Worm (Caenorhabditis elegans) whole organism, mixed stage, embryonic: ENCODE measurements around the gene clec-255.

Experiments
- M03D4.4 ChIP-seq: sonication (generic microtip); optimal IDR thresholded peaks from 2 replicates; lab custom pipeline; 2017; ENCODE audit warnings: mild to moderate bottlenecking, missing genetic modification characterization, missing compliant biosample characterization
- bed-3 ChIP-seq: fragments of 200-800 bp; sonication (Bioruptor generic); optimal IDR thresholded peaks from 3 replicates; lab custom pipeline; 2018; ENCODE audit warnings: mild to moderate bottlenecking, missing genetic modification characterization, moderate library complexity, missing compliant biosample characterization
- blmp-1 ChIP-seq: fragments of 150-350 bp; optimal IDR thresholded peaks from 2 replicates; lab custom pipeline; 2014; ENCODE audit warnings: missing biosample characterization, missing genetic modification characterization
- ceh-39 ChIP-seq: fragments of 150-350 bp; optimal IDR thresholded peaks from 2 replicates; lab custom pipeline; 2014; ENCODE audit warnings: missing biosample characterization, missing genetic modification characterization
- ceh-43 ChIP-seq: fragments of 200-800 bp; sonication (Bioruptor generic); optimal IDR thresholded peaks from 2 replicates; lab custom pipeline; 2018; ENCODE audit warnings: mild to moderate bottlenecking, missing genetic modification characterization, moderate library complexity, missing compliant biosample characterization
- ceh-83 ChIP-seq: fragments of 200-800 bp; sonication (Bioruptor generic); optimal IDR thresholded peaks from 2 replicates; lab custom pipeline; 2018; ENCODE audit warnings: mild to moderate bottlenecking, missing genetic modification characterization, missing compliant biosample characterization
- ces-1 ChIP-seq: fragments of 150-350 bp; optimal IDR thresholded peaks from 2 replicates; lab custom pipeline; 2014; ENCODE audit warnings: missing biosample characterization, missing genetic modification reagents, missing genetic modification characterization
- cnd-1 ChIP-seq: fragments of 200-800 bp; sonication (Bioruptor generic); optimal IDR thresholded peaks from 2 replicates; lab custom pipeline; 2018; ENCODE audit warnings: mild to moderate bottlenecking, missing genetic modification characterization, missing compliant biosample characterization
- drap-1 ChIP-seq: fragments of 200-800 bp; sonication (Bioruptor generic); optimal IDR thresholded peaks from 3 replicates; lab custom pipeline; 2018; ENCODE audit warnings: mild to moderate bottlenecking, missing genetic modification characterization, missing compliant biosample characterization
- elt-1 ChIP-seq: sonication (generic microtip); optimal IDR thresholded peaks from 2 replicates; lab custom pipeline; 2017; ENCODE audit warnings: missing genetic modification characterization, mild to moderate bottlenecking, missing compliant biosample characterization, antibody characterized with exemption, moderate library complexity, borderline replicate concordance; ENCODE audit not compliant: insufficient read depth
- elt-3 ChIP-seq: fragments of 150-350 bp; optimal IDR thresholded peaks from 2 replicates; lab custom pipeline; 2014; ENCODE audit warnings: missing biosample characterization, missing genetic modification characterization
- flh-1 ChIP-seq: fragments of 200-800 bp; sonication (Bioruptor generic); optimal IDR thresholded peaks from 2 replicates; lab custom pipeline; 2018; ENCODE audit warnings: mild to moderate bottlenecking, missing genetic modification characterization, moderate library complexity, missing compliant biosample characterization
- hlh-1 ChIP-seq: fragments of 150-350 bp; optimal IDR thresholded peaks from 2 replicates; lab custom pipeline; 2014; ENCODE audit warnings: missing biosample characterization, missing genetic modification reagents, missing genetic modification characterization
- lin-13 ChIP-seq: fragments of 150-350 bp; optimal IDR thresholded peaks from 2 replicates; lab custom pipeline; 2014; ENCODE audit warnings: missing biosample characterization, missing genetic modification characterization
- lin-32 ChIP-seq: fragments of 200-800 bp; sonication (Bioruptor generic); optimal IDR thresholded peaks from 2 replicates; lab custom pipeline; 2018; ENCODE audit warnings: mild to moderate bottlenecking, missing genetic modification characterization, missing compliant biosample characterization
- lsy-2 ChIP-seq: fragments of 150-350 bp; optimal IDR thresholded peaks from 2 replicates; lab custom pipeline; 2014; ENCODE audit warnings: missing biosample characterization, missing genetic modification characterization
- mab-5 ChIP-seq: fragments of 150-350 bp; optimal IDR thresholded peaks from 2 replicates; lab custom pipeline; 2014; ENCODE audit warnings: missing biosample characterization, missing genetic modification characterization
- mls-2 ChIP-seq: sonication (generic microtip); optimal IDR thresholded peaks from 2 replicates; lab custom pipeline; 2016; ENCODE audit warnings: mild to moderate bottlenecking, missing genetic modification characterization, moderate library complexity, missing compliant biosample characterization
- nhr-12 ChIP-seq: fragments of 150-350 bp; optimal IDR thresholded peaks from 2 replicates; lab custom pipeline; 2014; ENCODE audit warnings: missing biosample characterization, missing genetic modification characterization
- nhr-2 ChIP-seq: fragments of 150-350 bp; optimal IDR thresholded peaks from 2 replicates; lab custom pipeline; 2014; ENCODE audit warnings: missing biosample characterization, missing genetic modification characterization
- nhr-237 ChIP-seq: fragments of 150-350 bp; optimal IDR thresholded peaks from 2 replicates; lab custom pipeline; 2014; ENCODE audit warnings: missing biosample characterization, missing genetic modification characterization
- nhr-28 ChIP-seq: fragments of 150-350 bp; optimal IDR thresholded peaks from 2 replicates; lab custom pipeline; 2014; ENCODE audit warnings: missing biosample characterization, missing genetic modification characterization
- nhr-76 ChIP-seq: sonication (generic microtip); optimal IDR thresholded peaks from 2 replicates; lab custom pipeline; 2017; ENCODE audit warnings: missing biosample characterization, missing genetic modification characterization
- sem-2 ChIP-seq: fragments of 200-800 bp; sonication (Bioruptor generic); optimal IDR thresholded peaks from 2 replicates; lab custom pipeline; 2018; ENCODE audit warnings: mild to moderate bottlenecking, missing genetic modification characterization, missing compliant biosample characterization
- snpc-4 ChIP-seq: fragments of 150-350 bp; optimal IDR thresholded peaks from 2 replicates; lab custom pipeline; 2014; ENCODE audit warnings: missing biosample characterization, missing genetic modification characterization
- sptf-1 ChIP-seq: sonication (generic microtip); optimal IDR thresholded peaks from 2 replicates; lab custom pipeline; 2017; ENCODE audit warnings: mild to moderate bottlenecking, missing genetic modification characterization, moderate library complexity, missing compliant biosample characterization
- tbx-8 ChIP-seq: fragments of 200-800 bp; sonication (Bioruptor generic); optimal IDR thresholded peaks from 2 replicates; lab custom pipeline; 2018; ENCODE audit warnings: mild to moderate bottlenecking, missing genetic modification characterization, moderate library complexity, missing compliant biosample characterization
- unc-39 ChIP-seq: fragments of 150-350 bp; optimal IDR thresholded peaks from 2 replicates; lab custom pipeline; 2014; ENCODE audit warnings: missing biosample characterization, missing genetic modification characterization
- unc-62 ChIP-seq: fragments of 150-350 bp; optimal IDR thresholded peaks from 2 replicates; lab custom pipeline; 2014; ENCODE audit warnings: missing biosample characterization, missing genetic modification reagents, missing genetic modification characterization
- zip-8 ChIP-seq: fragments of 150-350 bp; optimal IDR thresholded peaks from 2 replicates; lab custom pipeline; 2014; ENCODE audit warnings: missing biosample characterization, missing genetic modification characterization
- ztf-11 ChIP-seq: fragments of 150-350 bp; optimal IDR thresholded peaks from 2 replicates; lab custom pipeline; 2014; ENCODE audit warnings: missing biosample characterization, missing genetic modification characterization

Gene clec-255

ce11 chrV:18787417-18787918 is 16.9 kb upstream of the clec-255 start, which contains the start of gene Y17D7B.2:
TSS of gene Y17D7B.2 (plus strand) at chrV:18787739.
- TF ChIP-seq nhr-76 (tag; lab: Kevin White, UChicago), result no peak
- no peak for TF ChIP-seq ztf-11
- TF ChIP-seq snpc-4 (tag; lab: Kevin White, UChicago), result no peak
- no peak for TF ChIP-seq mls-2 (tag; lab: Kevin White, UChicago)

DNA sequence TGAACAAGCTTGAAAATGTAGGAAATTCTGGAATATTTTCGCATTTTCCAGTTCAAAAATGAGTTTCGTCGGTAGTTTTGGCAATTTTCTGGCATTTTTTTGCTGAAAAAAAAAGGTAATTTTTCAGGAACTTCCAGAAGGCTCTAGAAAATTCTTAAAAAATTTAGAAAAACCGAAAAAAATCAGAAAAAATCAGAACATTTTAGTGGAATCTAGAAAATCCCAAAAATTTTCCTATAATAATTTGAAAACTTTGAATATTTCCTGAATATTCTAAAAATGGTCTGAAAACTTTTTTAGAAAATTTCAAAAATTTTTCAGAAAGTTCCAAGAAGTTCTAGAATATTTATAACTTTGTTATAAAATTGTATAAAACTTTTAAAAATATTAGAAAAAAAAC is 16.2 kb upstream of the clec-255 start, which contains the start of gene Y17D7B.3:
Gene Y17D7B.3 (minus strand): TSS at position 101 of the 400 bp plus-strand sequence.
- TF ChIP-seq bed-3 (GFP tag; lab: Kevin White, UChicago) (no peak), ces-1 (GFP tag; lab: Kevin White, UChicago) (no peak), hlh-1 (tag; lab: Kevin White, UChicago) (no peak), unc-39 (tag; lab: Kevin White, UChicago) (no peak), flh-1 (no peak), mls-2 (tag; lab: Kevin White, UChicago) (no peak), nhr-12 (no peak), mab-5 (tag; lab: Kevin White, UChicago) (no peak), blmp-1 (tag; lab: Kevin White, UChicago) (no peak), ceh-39 (tag; lab: Kevin White, UChicago) (no peak), snpc-4 (tag; lab: Kevin White, UChicago) (no peak), sem-2 (no peak)

- TF ChIP-seq ceh-39 (tag; lab: Kevin White, UChicago) (no peak), sptf-1 (tag; lab: Kevin White, UChicago) (no peak), nhr-28 (no peak), blmp-1 (tag; lab: Kevin White, UChicago) (no peak), ceh-43 (GFP tag; lab: Kevin White, UChicago) (no peak), elt-3 (tag; lab: Kevin White, UChicago) (no peak), tbx-8 (GFP tag; lab: Kevin White, UChicago) (no peak), ceh-83 (no peak), cnd-1 (no peak), nhr-2 (tag; lab: Kevin White, UChicago) (no peak), ces-1 (GFP tag; lab: Kevin White, UChicago) (no peak)
Measured at ce11 chrV:18783474-18783873, 13.0 kb upstream of the clec-255 start, which contains the start of gene Y17D7B.10. TSS of gene Y17D7B.10 (plus strand) at chrV:18783716.

ce11 chrV:18782747-18783146 is 12.2 kb upstream of the clec-255 start:
- TF ChIP-seq M03D4.4 (tag; lab: Kevin White, UChicago) (no peak), hlh-1 (tag; lab: Kevin White, UChicago) (no peak)

DNA sequence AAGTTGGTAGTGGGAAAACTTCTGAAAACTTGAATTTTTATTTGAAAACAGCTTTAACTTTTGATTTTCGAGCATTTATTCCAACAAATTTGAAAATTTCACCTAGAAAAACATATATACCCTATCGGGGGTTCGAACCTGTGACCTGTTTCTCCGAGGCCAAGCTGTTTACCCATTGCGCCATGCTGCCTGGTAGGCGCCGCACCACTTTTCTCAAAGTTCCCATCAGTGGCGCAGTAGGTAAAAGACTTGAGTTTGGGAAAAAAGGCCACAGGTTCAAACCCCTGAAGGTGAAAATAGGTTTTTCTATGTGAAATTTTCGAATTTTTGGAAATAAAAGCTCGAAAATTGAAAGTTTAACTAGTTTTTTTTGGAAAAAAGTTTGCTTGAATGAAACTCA is 10.1 kb upstream of the clec-255 start:
- no peak for TF ChIP-seq nhr-28
- TF ChIP-seq ceh-83, result no peak
- TF ChIP-seq ceh-43 (GFP tag; lab: Kevin White, UChicago), result no peak
- no peak for TF ChIP-seq drap-1 (GFP tag; lab: Kevin White, UChicago)
- no peak for TF ChIP-seq unc-62 (GFP tag; lab: Kevin White, UChicago)
- TF ChIP-seq elt-1 (tag; lab: Kevin White, UChicago), result no peak
- TF ChIP-seq ces-1 (GFP tag; lab: Kevin White, UChicago), result no peak
- no peak for TF ChIP-seq nhr-76 (tag; lab: Kevin White, UChicago)
- no peak for TF ChIP-seq zip-8
- no peak for TF ChIP-seq M03D4.4 (tag; lab: Kevin White, UChicago)
- TF ChIP-seq lin-32 (GFP tag; lab: Kevin White, UChicago), result no peak
- no peak for TF ChIP-seq mls-2 (tag; lab: Kevin White, UChicago)
- TF ChIP-seq ceh-39 (tag; lab: Kevin White, UChicago), result no peak
- TF ChIP-seq lin-13, result no peak
- no peak for TF ChIP-seq nhr-2 (tag; lab: Kevin White, UChicago)
- no peak for TF ChIP-seq flh-1
- no peak for TF ChIP-seq tbx-8 (GFP tag; lab: Kevin White, UChicago)
- TF ChIP-seq nhr-237 (tag; lab: Kevin White, UChicago), result no peak
- no peak for TF ChIP-seq lsy-2 (tag; lab: Kevin White, UChicago)
- no peak for TF ChIP-seq nhr-12
